Fruit fly (Drosophila melanogaster) whole organism, prepupa: ENCODE results near the gene alpha-Est7.

ENCODE experiments used
- Blimp-1 ChIP-seq: fragments of 200-800 bp; sonication (Bioruptor generic); optimal IDR thresholded peaks from 3 replicates; lab custom pipeline; 2017; ENCODE audit warnings: missing biosample characterization, missing genetic modification characterization, mild to moderate bottlenecking, moderate library complexity, missing genetic modification reagents
- CG10631 ChIP-seq: fragments of 200-800 bp; sonication (Bioruptor generic); optimal IDR thresholded peaks from 2 replicates; lab custom pipeline; 2016; ENCODE audit warnings: missing biosample characterization, missing genetic modification characterization
- CG11294 ChIP-seq: fragments of 200-800 bp; sonication (Bioruptor generic); IDR thresholded peaks from 2 replicates; pipeline ENCODE4 v1.3.6; 2022; ENCODE audit warnings: missing biosample characterization, missing genetic modification characterization
- CG15336 ChIP-seq: fragments of 200-800 bp; sonication (Bioruptor generic); IDR thresholded peaks from 2 replicates; pipeline ENCODE4 v1.3.6; 2022; ENCODE audit warnings: missing biosample characterization, missing genetic modification characterization
- CG1621 ChIP-seq: fragments of 200-800 bp; sonication (Bioruptor generic); optimal IDR thresholded peaks from 3 replicates; lab custom pipeline; 2018; ENCODE audit warnings: missing biosample characterization, mild to moderate bottlenecking, missing genetic modification characterization
- CG16779 ChIP-seq: fragments of 200-800 bp; sonication (Bioruptor generic); optimal IDR thresholded peaks from 3 replicates; lab custom pipeline; 2017; ENCODE audit warnings: missing biosample characterization, mild to moderate bottlenecking, missing genetic modification characterization
- CG32006 ChIP-seq: fragments of 200-800 bp; sonication (Bioruptor generic); optimal IDR thresholded peaks from 3 replicates; lab custom pipeline; 2017; ENCODE audit warnings: missing biosample characterization, mild to moderate bottlenecking, missing genetic modification characterization
- CG34406 ChIP-seq: fragments of 200-800 bp; sonication (Bioruptor generic); optimal IDR thresholded peaks from 3 replicates; lab custom pipeline; 2016; ENCODE audit warnings: missing biosample characterization, missing genetic modification characterization
- CG3919 ChIP-seq: fragments of 200-800 bp; sonication (Bioruptor generic); optimal IDR thresholded peaks from 3 replicates; lab custom pipeline; 2016; ENCODE audit warnings: missing biosample characterization, missing genetic modification characterization
- CG6163 ChIP-seq: fragments of 200-800 bp; sonication (Bioruptor generic); IDR thresholded peaks from 3 replicates; pipeline ENCODE4 v1.3.6; 2022; ENCODE audit warnings: missing biosample characterization, missing genetic modification characterization
- CG8319 ChIP-seq: fragments of 200-800 bp; sonication (Bioruptor generic); optimal IDR thresholded peaks from 3 replicates; lab custom pipeline; 2016; ENCODE audit warnings: missing biosample characterization, missing genetic modification characterization
- CG9139 ChIP-seq: fragments of 200-800 bp; sonication (Bioruptor generic); optimal IDR thresholded peaks from 3 replicates; lab custom pipeline; 2017; ENCODE audit warnings: missing biosample characterization, mild to moderate bottlenecking, missing genetic modification characterization
- Eip78C ChIP-seq: fragments of 200-800 bp; sonication (Bioruptor generic); peaks from one replicate; lab custom pipeline; 2016; ENCODE audit warnings: missing biosample characterization, missing genetic modification characterization
- Eip93F ChIP-seq: fragments of 200-800 bp; sonication (Bioruptor generic); optimal IDR thresholded peaks from 2 replicates; lab custom pipeline; 2016; ENCODE audit warnings: missing biosample characterization, mild to moderate bottlenecking, missing genetic modification characterization
- Ets21C ChIP-seq: fragments of 200-800 bp; sonication (Bioruptor generic); optimal IDR thresholded peaks from 3 replicates; lab custom pipeline; 2016; ENCODE audit warnings: missing biosample characterization, missing genetic modification characterization
- Gug ChIP-seq: fragments of 200-800 bp; sonication (Bioruptor generic); IDR thresholded peaks from 2 replicates; pipeline ENCODE4 v1.3.6; 2022; ENCODE audit warnings: missing biosample characterization, missing genetic modification characterization
- Hr38 ChIP-seq: sonication (Bioruptor generic); optimal IDR thresholded peaks from 2 replicates; lab custom pipeline; 2016; ENCODE audit warnings: missing biosample characterization, missing genetic modification characterization
- Hr39 ChIP-seq: fragments of 200-800 bp; sonication (Bioruptor generic); optimal IDR thresholded peaks from 2 replicates; lab custom pipeline; 2016; ENCODE audit warnings: missing biosample characterization, missing genetic modification characterization
- Lpt ChIP-seq: fragments of 200-800 bp; sonication (Bioruptor generic); optimal IDR thresholded peaks from 3 replicates; lab custom pipeline; 2016; ENCODE audit warnings: missing biosample characterization, missing genetic modification characterization
- Met ChIP-seq: fragments of 200-800 bp; sonication (Bioruptor generic); optimal IDR thresholded peaks from 3 replicates; lab custom pipeline; 2016; ENCODE audit warnings: missing biosample characterization, missing genetic modification characterization
- Smox ChIP-seq: fragments of 200-800 bp; sonication (Bioruptor generic); optimal IDR thresholded peaks from 3 replicates; lab custom pipeline; 2016; ENCODE audit warnings: missing biosample characterization, missing genetic modification characterization
- Sox14 ChIP-seq: fragments of 200-800 bp; sonication (Bioruptor generic); optimal IDR thresholded peaks from 3 replicates; lab custom pipeline; 2016; ENCODE audit warnings: missing biosample characterization, missing genetic modification characterization
- acj6 ChIP-seq: fragments of 200-800 bp; sonication (Bioruptor generic); optimal IDR thresholded peaks from 3 replicates; lab custom pipeline; 2016; ENCODE audit warnings: missing biosample characterization, missing genetic modification characterization
- dac ChIP-seq: fragments of 200-800 bp; sonication (Bioruptor generic); optimal IDR thresholded peaks from 2 replicates; lab custom pipeline; 2017; ENCODE audit warnings: missing biosample characterization, mild to moderate bottlenecking, missing genetic modification characterization
- dsx ChIP-seq: fragments of 200-800 bp; optimal IDR thresholded peaks from 3 replicates; lab custom pipeline; 2019; ENCODE audit warnings: missing biosample characterization, mild to moderate bottlenecking, missing genetic modification characterization, moderate library complexity; ENCODE audit not compliant: poor library complexity, severe bottlenecking
- eg ChIP-seq: fragments of 200-800 bp; sonication (Bioruptor generic); IDR thresholded peaks from 3 replicates; pipeline ENCODE4 v1.3.6; 2022; ENCODE audit warnings: missing biosample characterization, missing genetic modification characterization
- fd59A ChIP-seq: fragments of 200-800 bp; sonication (Bioruptor generic); optimal IDR thresholded peaks from 2 replicates; lab custom pipeline; 2017; ENCODE audit warnings: missing biosample characterization, mild to moderate bottlenecking, missing genetic modification characterization, missing genetic modification reagents
- salr ChIP-seq, 2 experiments: fragments of 200-800 bp; sonication (Bioruptor generic); optimal IDR thresholded peaks; 3 replicates each; lab custom pipeline; 2016 to 2018; ENCODE audit warnings: missing biosample characterization in 2 of 2, missing genetic modification characterization in 2 of 2, mild to moderate bottlenecking in 1 of 2
- spab ChIP-seq: fragments of 200-800 bp; sonication (Bioruptor generic); optimal IDR thresholded peaks from 2 replicates; lab custom pipeline; 2017; ENCODE audit warnings: missing biosample characterization, mild to moderate bottlenecking, missing genetic modification characterization, missing genetic modification reagents
- svp ChIP-seq: fragments of 200-800 bp; sonication (Bioruptor generic); peaks from one replicate; lab custom pipeline; 2016; ENCODE audit warnings: missing biosample characterization, missing genetic modification characterization
- vri ChIP-seq: fragments of 200-800 bp; sonication (Bioruptor generic); optimal IDR thresholded peaks from 3 replicates; lab custom pipeline; 2016; ENCODE audit warnings: missing biosample characterization, mild to moderate bottlenecking, missing genetic modification characterization

The alpha-Est7 gene

DNA sequence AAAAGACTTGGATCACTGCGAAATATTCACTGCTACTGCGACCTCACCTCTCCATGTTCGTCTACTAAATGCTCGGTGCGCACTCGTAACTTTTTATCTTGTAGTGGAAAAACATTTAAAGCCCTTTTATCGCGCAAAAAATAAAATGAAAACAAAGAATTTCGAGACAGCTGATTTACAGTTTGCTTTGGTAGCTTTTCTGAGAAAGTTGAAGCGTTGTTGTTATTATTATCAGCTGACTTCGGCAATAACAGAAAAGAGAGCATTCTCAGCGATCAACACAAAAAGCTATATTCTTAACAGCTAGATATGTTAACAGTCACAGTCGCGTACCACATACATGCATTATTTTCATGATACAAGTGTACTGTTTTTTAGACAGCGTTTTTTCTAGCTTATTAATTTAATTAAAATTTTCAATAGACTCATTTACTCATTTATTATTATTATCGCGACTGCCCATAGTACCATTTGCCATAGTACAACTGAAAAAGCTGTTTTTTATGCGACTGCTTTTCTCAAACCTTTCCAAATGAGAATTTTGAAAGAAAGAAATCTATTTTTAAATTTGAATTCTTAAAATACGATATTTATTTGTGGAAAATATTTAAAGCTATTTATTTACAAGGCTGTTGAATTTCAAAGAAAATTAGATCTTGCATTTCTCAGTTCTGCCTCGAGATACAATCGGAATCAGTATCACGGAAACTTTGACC, 17.8 kb upstream of the alpha-Est7 start, which contains the start of the genes alpha-Est3 and alpha-Est2:
Gene alpha-Est3 (minus strand): TSS at position 487 of the 716 bp plus-strand sequence.
Gene alpha-Est2 (plus strand): TSS at position 666 of the 716 bp plus-strand sequence.
- TF ChIP-seq vri (GFP tag; lab: Kevin White, UChicago) (peak; percentile 31), CG10631 (no peak), Smox (GFP tag; lab: Kevin White, UChicago) (no peak), CG1621 (tag; lab: Kevin White, UChicago) (no peak), salr (GFP tag; optimal IDR thresholded peaks at IDR 0.05; lab: Kevin White, UChicago) (no peak), Met (GFP tag; lab: Kevin White, UChicago) (no peak)

DNA sequence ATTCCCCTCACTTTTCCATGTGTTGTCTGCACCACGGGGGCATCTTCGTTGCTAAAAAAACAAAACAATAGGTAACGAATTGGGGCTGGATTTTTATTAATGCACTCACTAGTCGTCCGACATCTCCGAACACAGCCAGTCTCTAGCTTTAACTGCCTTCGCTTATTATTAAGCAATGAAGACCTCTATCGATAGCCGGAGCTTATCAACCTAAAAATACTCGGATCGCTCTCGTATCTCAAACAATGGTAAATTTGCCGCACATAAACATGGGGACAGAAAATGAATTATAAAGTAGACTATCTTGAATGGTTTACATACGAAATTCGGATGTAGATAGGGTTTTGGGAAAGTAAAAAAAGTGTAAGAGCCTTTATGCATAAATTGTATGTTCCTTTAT, 14.9 kb upstream of the alpha-Est7 start, which contains the start of gene alpha-Est4:
Gene alpha-Est4 (minus strand): TSS at position 181 of the 400 bp plus-strand sequence.
- TF ChIP-seq vri (GFP tag; lab: Kevin White, UChicago) (peak; percentile 60), CG32006 (GFP tag; lab: Kevin White, UChicago) (no peak)

DNA sequence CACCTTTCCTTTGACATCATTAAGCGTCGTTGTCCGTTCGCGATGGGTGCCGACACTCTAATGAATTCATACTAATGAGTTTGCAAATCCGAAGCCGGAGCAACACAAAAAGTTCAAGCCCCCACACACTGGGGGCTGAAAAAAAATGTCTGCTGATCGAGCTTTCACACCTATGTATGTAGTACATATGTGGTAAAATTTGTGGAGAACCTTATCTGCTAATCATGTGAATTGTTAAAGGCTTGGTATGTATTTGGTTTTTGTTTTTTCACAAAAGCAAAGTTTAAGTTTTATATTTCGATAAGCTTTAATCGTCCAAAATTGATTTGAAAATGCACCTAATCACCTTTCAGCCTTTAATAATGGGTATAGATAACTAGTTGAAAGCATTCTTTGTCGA, 12.7 kb upstream of the alpha-Est7 start, which contains the start of gene alpha-Est5:
Gene alpha-Est5 (minus strand): TSS at position 110 of the 400 bp plus-strand sequence.
- peak; percentile 10 for TF ChIP-seq vri (GFP tag; lab: Kevin White, UChicago)
- no peak for TF ChIP-seq Hr38 (GFP tag; lab: Kevin White, UChicago)
- no peak for TF ChIP-seq CG9139 (GFP tag; lab: Kevin White, UChicago)
- no peak for TF ChIP-seq CG3919 (GFP tag; lab: Kevin White, UChicago)
- peak; percentile 76 for TF ChIP-seq svp (GFP tag; lab: Kevin White, UChicago)
- TF ChIP-seq Eip93F (GFP tag; lab: Kevin White, UChicago): no peak
- TF ChIP-seq Sox14: no peak
- no peak for TF ChIP-seq dsx (GFP tag; lab: Kevin White, UChicago)
- TF ChIP-seq Ets21C: no peak
- TF ChIP-seq Blimp-1: no peak
- TF ChIP-seq CG6163 (GFP tag; lab: Robert Waterston, UW): no peak
- no peak for TF ChIP-seq CG8319 (GFP tag; lab: Kevin White, UChicago)

DNA sequence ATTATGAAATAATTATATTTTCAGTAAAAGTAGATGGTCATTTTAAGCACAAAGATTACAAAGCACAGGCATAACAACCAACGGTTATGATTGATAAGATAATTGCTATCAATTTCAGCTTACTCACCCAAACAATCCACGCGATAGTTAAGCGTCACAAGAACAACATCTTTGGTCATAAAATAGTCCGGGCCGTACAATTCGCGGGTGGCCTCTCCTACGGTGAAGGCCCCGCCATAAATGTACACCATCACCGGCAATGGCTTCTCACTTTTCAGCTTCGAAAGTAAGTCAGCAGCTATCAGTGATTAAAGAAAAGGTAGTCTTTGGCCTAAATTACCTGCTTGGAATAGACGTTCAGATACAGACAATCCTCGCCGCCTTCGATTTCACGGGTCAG, 12.1 kb upstream of the alpha-Est7 start:
- TF ChIP-seq CG34406 (no peak), vri (GFP tag; lab: Kevin White, UChicago) (peak; percentile 5)

DNA sequence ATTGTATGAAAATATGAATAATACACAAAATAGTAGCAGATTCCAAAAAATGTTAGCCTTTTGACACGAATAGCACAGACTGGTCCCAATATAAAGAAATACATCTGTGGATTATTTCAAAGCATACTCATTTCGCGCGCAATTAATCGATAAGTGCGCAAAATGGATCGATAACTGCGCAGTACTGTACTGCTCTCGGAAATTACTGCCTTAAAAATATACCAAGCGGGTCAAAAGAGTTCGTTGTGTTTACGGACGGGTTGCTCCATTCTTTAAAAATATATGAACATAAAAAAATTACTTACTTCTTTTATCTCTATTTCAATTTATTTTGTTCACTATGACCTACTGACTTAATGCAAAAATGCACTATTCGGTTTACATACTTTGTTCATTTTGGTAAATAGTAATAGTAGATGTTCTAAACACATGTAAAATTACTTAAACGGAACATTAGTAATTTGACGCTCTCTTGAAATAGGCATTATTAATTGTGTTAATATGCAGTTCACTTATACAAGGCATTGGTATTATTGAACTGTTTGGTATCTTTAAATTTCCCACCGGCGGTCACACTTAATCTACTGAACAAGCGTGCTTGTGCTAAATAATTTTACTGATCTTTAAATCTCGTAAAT, 6.8 kb upstream of the alpha-Est7 start, which contains the start of the genes Rtnl2 and alphaTub84D:
Gene Rtnl2 (minus strand): TSS at position 58 of the 638 bp plus-strand sequence.
Gene alphaTub84D (plus strand): TSS at position 570 of the 638 bp plus-strand sequence.
- TF ChIP-seq svp (GFP tag; lab: Kevin White, UChicago) (peak; percentile 80), Eip78C (GFP tag; lab: Kevin White, UChicago) (peak; percentile 46), fd59A (no peak), Sox14 (peak; percentile 19)

DNA sequence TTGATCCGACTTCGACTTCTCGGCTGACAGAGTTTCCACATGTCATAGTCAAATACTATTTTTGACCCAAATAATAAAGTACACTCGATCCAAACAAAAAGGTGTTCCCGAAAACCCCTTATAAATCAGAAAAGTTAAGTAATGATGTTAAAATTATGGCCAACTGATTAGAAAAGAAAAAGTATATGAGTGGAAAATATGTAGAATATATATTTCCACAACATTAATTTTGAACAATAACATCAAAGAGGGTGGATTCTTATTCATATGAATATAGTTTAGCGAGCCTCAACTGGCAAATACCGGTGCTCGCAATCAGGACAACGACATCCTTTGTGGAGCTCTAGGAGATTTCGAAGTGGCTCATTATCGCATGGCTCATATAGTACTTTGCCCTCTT, 5.1 kb upstream of the alpha-Est7 start, which contains the start of gene alpha-Est6:
Gene alpha-Est6 (minus strand): TSS at position 101 of the 400 bp plus-strand sequence.
- TF ChIP-seq Lpt: no peak
- TF ChIP-seq Eip78C (GFP tag; lab: Kevin White, UChicago): no peak
- no peak for TF ChIP-seq eg (GFP tag; lab: Robert Waterston, UW)
- no peak for TF ChIP-seq svp (GFP tag; lab: Kevin White, UChicago)
- no peak for TF ChIP-seq Ets21C
- TF ChIP-seq Gug (GFP tag; lab: Robert Waterston, UW): no peak
- no peak for TF ChIP-seq CG11294 (GFP tag; lab: Robert Waterston, UW)
- no peak for TF ChIP-seq CG16779
- no peak for TF ChIP-seq CG6163 (GFP tag; lab: Robert Waterston, UW)
- TF ChIP-seq Hr39 (GFP tag; lab: Kevin White, UChicago): no peak
- TF ChIP-seq dac (GFP tag; lab: Kevin White, UChicago): no peak
- no peak for TF ChIP-seq spab (GFP tag; lab: Kevin White, UChicago)
- TF ChIP-seq CG15336: no peak
- TF ChIP-seq dsx (GFP tag; lab: Kevin White, UChicago): no peak
- no peak for TF ChIP-seq acj6 (GFP tag; lab: Kevin White, UChicago)
